Fruit fly (Drosophila melanogaster) whole organism, embryonic: ENCODE results near the gene H2.0.
A peak's percentile ranks its signal among the peaks of the same experiment; 100 is the strongest.

Source experiments
- Aef1 ChIP-seq: fragments of 200-800 bp; sonication (Bioruptor generic); IDR thresholded peaks from 3 replicates; pipeline ENCODE4 v1.3.6; 2022; ENCODE audit warnings: missing biosample characterization, missing genetic modification characterization
- Atf6 ChIP-seq: fragments of 200-800 bp; sonication (Bioruptor generic); IDR thresholded peaks from 2 replicates; pipeline ENCODE4 v1.3.6; 2022; ENCODE audit warnings: missing biosample characterization, missing genetic modification characterization
- Bdp1 ChIP-seq: fragments of 200-800 bp; sonication (Bioruptor generic); optimal IDR thresholded peaks from 3 replicates; lab custom pipeline; 2016; ENCODE audit warnings: missing biosample characterization, missing genetic modification characterization
- CG10366 ChIP-seq: fragments of 200-800 bp; sonication (Bioruptor generic); IDR thresholded peaks from 2 replicates; pipeline ENCODE4 v1.3.6; 2022; ENCODE audit warnings: missing biosample characterization, missing genetic modification characterization
- CG11695 ChIP-seq: fragments of 200-800 bp; sonication (Bioruptor generic); IDR thresholded peaks from 3 replicates; pipeline ENCODE4 v1.3.6; 2022; ENCODE audit warnings: missing biosample characterization, missing genetic modification characterization
- CG12071 ChIP-seq: fragments of 200-800 bp; sonication (Bioruptor generic); optimal IDR thresholded peaks from 3 replicates; lab custom pipeline; 2018; ENCODE audit warnings: missing biosample characterization, mild to moderate bottlenecking, missing genetic modification characterization
- CG12104 ChIP-seq: fragments of 200-800 bp; sonication (Bioruptor generic); optimal IDR thresholded peaks from 3 replicates; lab custom pipeline; 2016; ENCODE audit warnings: missing biosample characterization, missing genetic modification characterization
- CG13296 ChIP-seq: fragments of 200-800 bp; sonication (Bioruptor generic); optimal IDR thresholded peaks from 3 replicates; lab custom pipeline; 2018; ENCODE audit warnings: missing biosample characterization, mild to moderate bottlenecking, missing genetic modification characterization
- CG13894 ChIP-seq: fragments of 200-800 bp; sonication (Bioruptor generic); optimal IDR thresholded peaks from 3 replicates; lab custom pipeline; 2018; ENCODE audit warnings: missing biosample characterization, mild to moderate bottlenecking, missing genetic modification characterization, moderate library complexity
- CG15073 ChIP-seq: fragments of 200-800 bp; sonication (Bioruptor generic); optimal IDR thresholded peaks from 2 replicates; lab custom pipeline; 2016; ENCODE audit warnings: missing biosample characterization, missing genetic modification characterization
- CG2199 ChIP-seq: fragments of 200-800 bp; sonication (Bioruptor generic); IDR thresholded peaks from 3 replicates; pipeline ENCODE4 v1.3.6; 2022; ENCODE audit warnings: missing biosample characterization, missing genetic modification characterization
- CG2712 ChIP-seq: fragments of 200-800 bp; optimal IDR thresholded peaks from 3 replicates; lab custom pipeline; 2019; ENCODE audit warnings: missing biosample characterization, mild to moderate bottlenecking, missing genetic modification characterization, moderate library complexity
- CG34224 ChIP-seq: fragments of 200-800 bp; sonication (Bioruptor generic); IDR thresholded peaks from 3 replicates; pipeline ENCODE4 v1.3.6; 2022; ENCODE audit warnings: missing biosample characterization, missing genetic modification characterization; ENCODE audit not compliant: partially characterized antibody
- CG3726 ChIP-seq: fragments of 200-800 bp; sonication (Bioruptor generic); IDR thresholded peaks from 3 replicates; pipeline ENCODE4, ENCODE4 v1.3.6; 2022; ENCODE audit warnings: missing biosample characterization, missing genetic modification characterization
- CG43689 ChIP-seq: fragments of 200-800 bp; sonication (Bioruptor generic); IDR thresholded peaks from 2 replicates; pipeline ENCODE4 v1.3.6; 2022; ENCODE audit warnings: missing biosample characterization, missing genetic modification characterization
- CG4424 ChIP-seq: fragments of 200-800 bp; sonication (Bioruptor generic); optimal IDR thresholded peaks from 3 replicates; lab custom pipeline; 2016; ENCODE audit warnings: missing biosample characterization, missing genetic modification characterization
- CG4820 ChIP-seq: fragments of 200-800 bp; sonication (Bioruptor generic); optimal IDR thresholded peaks from 3 replicates; lab custom pipeline; 2016; ENCODE audit warnings: missing biosample characterization, missing genetic modification characterization
- CG6654 ChIP-seq: fragments of 200-800 bp; sonication (Bioruptor generic); optimal IDR thresholded peaks from 2 replicates; lab custom pipeline; 2017; ENCODE audit warnings: missing biosample characterization, mild to moderate bottlenecking, missing genetic modification characterization
- CG6683 ChIP-seq: fragments of 200-800 bp; sonication (Bioruptor generic); optimal IDR thresholded peaks from 2 replicates; lab custom pipeline; 2017; ENCODE audit warnings: missing biosample characterization, mild to moderate bottlenecking, missing genetic modification characterization, missing genetic modification reagents
- CrebB ChIP-seq: fragments of 200-800 bp; sonication (Bioruptor generic); optimal IDR thresholded peaks from 3 replicates; lab custom pipeline; 2018; ENCODE audit warnings: missing biosample characterization, mild to moderate bottlenecking, missing genetic modification characterization
- GATAe ChIP-seq: fragments of 200-800 bp; sonication (Bioruptor generic); conservative IDR thresholded peaks from 2 replicates; pipeline ENCODE4 v1.3.6; 2022; ENCODE audit warnings: missing biosample characterization, missing genetic modification characterization
- HmgD ChIP-seq: fragments of 200-800 bp; sonication (Bioruptor generic); optimal IDR thresholded peaks from 3 replicates; lab custom pipeline; 2016; ENCODE audit warnings: missing biosample characterization, missing genetic modification characterization
- Med ChIP-seq: fragments of 200-800 bp; sonication (Bioruptor generic); peaks from one replicate; lab custom pipeline; 2016; ENCODE audit warnings: missing biosample characterization, missing genetic modification characterization, mild to moderate bottlenecking, inconsistent platforms, moderate library complexity
- Scr ChIP-seq: fragments of 200-800 bp; sonication (Bioruptor generic); IDR thresholded peaks from 2 replicates; pipeline ENCODE4 v1.3.6; 2022; ENCODE audit warnings: missing biosample characterization, missing genetic modification characterization; ENCODE audit not compliant: partially characterized antibody
- Spps ChIP-seq: fragments of 200-800 bp; sonication (Bioruptor generic); optimal IDR thresholded peaks from 2 replicates; lab custom pipeline; 2018; ENCODE audit warnings: missing biosample characterization, mild to moderate bottlenecking, missing genetic modification characterization
- YL-1 ChIP-seq: fragments of 200-800 bp; sonication (Bioruptor generic); optimal IDR thresholded peaks from 3 replicates; lab custom pipeline; 2017; ENCODE audit warnings: missing biosample characterization, mild to moderate bottlenecking, missing genetic modification characterization
- ara ChIP-seq: fragments of 200-800 bp; sonication (Bioruptor generic); IDR thresholded peaks from 2 replicates; pipeline ENCODE4 v1.3.6; 2022; ENCODE audit warnings: missing biosample characterization, missing genetic modification characterization
- cad ChIP-seq: fragments of >200 bp; optimal IDR thresholded peaks from 2 replicates; lab custom pipeline; 2017; ENCODE audit warnings: missing biosample characterization, missing genetic modification characterization
- chif ChIP-seq, 2 experiments: fragments of 200-800 bp; sonication (Bioruptor generic); optimal IDR thresholded peaks; 3 replicates each; lab custom pipeline; 2016; ENCODE audit warnings: missing biosample characterization in 2 of 2, missing genetic modification characterization in 2 of 2
- chinmo ChIP-seq: fragments of 200-800 bp; sonication (Bioruptor generic); IDR thresholded peaks from 4 replicates; pipeline ENCODE4 v1.3.6; 2022; ENCODE audit warnings: missing biosample characterization, missing genetic modification characterization; ENCODE audit not compliant: partially characterized antibody
- cwo ChIP-seq: fragments of 200-800 bp; sonication (Bioruptor generic); optimal IDR thresholded peaks from 3 replicates; lab custom pipeline; 2017; ENCODE audit warnings: missing biosample characterization, missing genetic modification characterization, mild to moderate bottlenecking, moderate library complexity, missing genetic modification reagents
- dimm ChIP-seq: fragments of 200-800 bp; sonication (Bioruptor generic); IDR thresholded peaks from 2 replicates; pipeline ENCODE4 v1.3.6; 2022; ENCODE audit warnings: missing biosample characterization, missing genetic modification characterization
- disco-r ChIP-seq: fragments of 200-800 bp; sonication (Bioruptor generic); optimal IDR thresholded peaks from 2 replicates; lab custom pipeline; 2016; ENCODE audit warnings: missing biosample characterization, missing genetic modification characterization
- dysf ChIP-seq: fragments of 200-800 bp; sonication (Bioruptor generic); IDR thresholded peaks from 3 replicates; pipeline ENCODE4 v1.3.6; 2022; ENCODE audit warnings: missing biosample characterization, missing genetic modification characterization
- fru ChIP-seq: fragments of >200 bp; optimal IDR thresholded peaks from 2 replicates; lab custom pipeline; 2017
- gsb ChIP-seq: fragments of 200-800 bp; sonication (Bioruptor generic); IDR thresholded peaks from 2 replicates; pipeline ENCODE4 v1.3.6; 2022; ENCODE audit warnings: missing biosample characterization, missing genetic modification characterization
- ham ChIP-seq: fragments of 200-800 bp; sonication (Bioruptor generic); IDR thresholded peaks from 2 replicates; pipeline ENCODE4 v1.3.6; 2022; ENCODE audit warnings: missing biosample characterization, missing genetic modification characterization
- her ChIP-seq: fragments of 200-800 bp; sonication (Bioruptor generic); optimal IDR thresholded peaks from 2 replicates; lab custom pipeline; 2016; ENCODE audit warnings: missing biosample characterization, missing genetic modification characterization
- nom ChIP-seq: fragments of 200-800 bp; sonication (Bioruptor generic); optimal IDR thresholded peaks from 2 replicates; lab custom pipeline; 2017; ENCODE audit warnings: missing biosample characterization, missing genetic modification characterization, mild to moderate bottlenecking, moderate library complexity, missing genetic modification reagents
- org-1 ChIP-seq: fragments of 200-800 bp; sonication (Bioruptor generic); optimal IDR thresholded peaks from 2 replicates; lab custom pipeline; 2017; ENCODE audit warnings: missing biosample characterization, missing genetic modification characterization
- pho ChIP-seq: fragments of 200-800 bp; sonication (Bioruptor generic); optimal IDR thresholded peaks from 2 replicates; lab custom pipeline; 2016; ENCODE audit warnings: missing biosample characterization, missing genetic modification characterization
- pita ChIP-seq: fragments of 200-800 bp; sonication (Bioruptor generic); optimal IDR thresholded peaks from 2 replicates; lab custom pipeline; 2017; ENCODE audit warnings: missing biosample characterization, mild to moderate bottlenecking, missing genetic modification characterization
- repo ChIP-seq: fragments of 200-800 bp; sonication (Bioruptor generic); optimal IDR thresholded peaks from 2 replicates; lab custom pipeline; 2016; ENCODE audit warnings: missing biosample characterization, missing genetic modification characterization
- row ChIP-seq: fragments of 200-800 bp; sonication (Bioruptor generic); IDR thresholded peaks from 3 replicates; pipeline ENCODE4 v1.3.6; 2022; ENCODE audit warnings: missing biosample characterization, missing genetic modification characterization
- sens ChIP-seq: fragments of 200-800 bp; sonication (Bioruptor generic); peaks from one replicate; lab custom pipeline; 2016; ENCODE audit warnings: missing biosample characterization, missing genetic modification characterization
- stwl ChIP-seq: fragments of 200-800 bp; sonication (Bioruptor generic); optimal IDR thresholded peaks from 3 replicates; lab custom pipeline; 2018; ENCODE audit warnings: missing biosample characterization, mild to moderate bottlenecking, missing genetic modification characterization, moderate library complexity
- toy ChIP-seq: fragments of 200-800 bp; sonication (Bioruptor generic); IDR thresholded peaks from 2 replicates; pipeline ENCODE4 v1.3.6; 2022; ENCODE audit warnings: missing biosample characterization, missing genetic modification characterization
- vnd ChIP-seq: fragments of 200-800 bp; sonication (Bioruptor generic); IDR thresholded peaks from 3 replicates; pipeline ENCODE4 v1.3.6; 2022; ENCODE audit warnings: missing biosample characterization, missing genetic modification characterization; ENCODE audit not compliant: partially characterized antibody
- wdn ChIP-seq: fragments of 200-800 bp; sonication (Bioruptor generic); IDR thresholded peaks from 2 replicates; pipeline ENCODE4 v1.3.6; 2022; ENCODE audit warnings: missing biosample characterization, missing genetic modification characterization
- yki ChIP-seq: fragments of >200 bp; optimal IDR thresholded peaks from 3 replicates; lab custom pipeline; 2018
- zen2 ChIP-seq: fragments of 200-800 bp; sonication (Bioruptor generic); IDR thresholded peaks from 3 replicates; pipeline ENCODE4 v1.3.6; 2022; ENCODE audit warnings: missing biosample characterization, missing genetic modification characterization; ENCODE audit not compliant: partially characterized antibody

Gene H2.0

dm6 chr2L:6051212-6051621, 32.0 kb upstream of the H2.0 start (continued):
- TF ChIP-seq toy (GFP tag; lab: Robert Waterston, UW) (peak; percentile 76; the same call in 1 of the 2 replicates), Med (GFP tag; lab: Kevin White, UChicago) (peak; percentile 100), cad (GFP tag; lab: Kevin White, UChicago) (no peak), chinmo (GFP tag; lab: Robert Waterston, UW) (no peak), pho (GFP tag; lab: Kevin White, UChicago) (peak; percentile 95), CG6654 (GFP tag; lab: Kevin White, UChicago) (peak; percentile 82), CG15073 (peak; percentile 47), CG12104 (GFP tag; lab: Kevin White, UChicago) (peak; percentile 96), dysf (GFP tag; lab: Robert Waterston, UW) (peak; percentile 97), CG13894 (tag; lab: Kevin White, UChicago) (peak; percentile 97), ham (GFP tag; lab: Robert Waterston, UW) (peak; percentile 61; the same call in 1 of the 2 replicates), Atf6 (GFP tag; lab: Robert Waterston, UW) (peak; percentile 97), sens (GFP tag; lab: Kevin White, UChicago) (peak; percentile 99), her (peak; percentile 95), repo (peak; percentile 95), Aef1 (GFP tag; lab: Robert Waterston, UW) (peak; percentile 83), vnd (GFP tag; lab: Robert Waterston, UW) (no peak), CG4424 (GFP tag; lab: Kevin White, UChicago) (peak; percentile 95), stwl (tag; lab: Kevin White, UChicago) (peak; percentile 42), CG13296 (GFP tag; lab: Kevin White, UChicago) (peak; percentile 99), yki (lab: Kevin White, UChicago) (no peak), CG34224 (GFP tag; lab: Robert Waterston, UW) (no peak), CrebB (tag; lab: Kevin White, UChicago) (peak; percentile 98), CG12071 (GFP tag; lab: Kevin White, UChicago) (peak; percentile 98), gsb (peak; percentile 79), chif (GFP tag; optimal IDR thresholded peaks at IDR 0.05; lab: Kevin White, UChicago) (peak; percentile 92 to 93), CG4820 (peak; percentile 100), CG3726 (GFP tag; lab: Robert Waterston, UW) (peak; percentile 84; the same call in 2 of the 3 replicates), ara (GFP tag; lab: Robert Waterston, UW) (peak; percentile 96), zen2 (GFP tag; lab: Robert Waterston, UW) (no peak), nom (GFP tag; lab: Kevin White, UChicago) (peak; percentile 93), Scr (no peak), YL-1 (GFP tag; lab: Kevin White, UChicago) (peak; percentile 83), org-1 (GFP tag; lab: Kevin White, UChicago) (peak; percentile 96), CG43689 (GFP tag; lab: Robert Waterston, UW) (peak; percentile 71), fru (lab: Kevin White, UChicago) (no peak), CG2712 (tag; lab: Kevin White, UChicago) (peak; percentile 98), wdn (peak; percentile 90), cwo (GFP tag; lab: Kevin White, UChicago) (peak; percentile 94), Bdp1 (GFP tag; lab: Kevin White, UChicago) (peak; percentile 85), disco-r (GFP tag; lab: Kevin White, UChicago) (peak; percentile 87), CG6683 (GFP tag; lab: Kevin White, UChicago) (peak; percentile 95), HmgD (GFP tag; lab: Kevin White, UChicago) (peak; percentile 69), GATAe (GFP tag; lab: Robert Waterston, UW) (peak; percentile 33; the same call in 1 of the 2 replicates), CG10366 (GFP tag; lab: Robert Waterston, UW) (peak; percentile 95), pita (GFP tag; lab: Kevin White, UChicago) (no peak), row (GFP tag; lab: Robert Waterston, UW) (peak; percentile 97), dimm (GFP tag; lab: Robert Waterston, UW) (peak; percentile 81), Spps (tag; lab: Kevin White, UChicago) (peak; percentile 95), CG2199 (GFP tag; lab: Robert Waterston, UW) (peak; percentile 89; the same call in 2 of the 3 replicates), CG11695 (GFP tag; lab: Robert Waterston, UW) (peak; percentile 97)
